Worm (Caenorhabditis elegans): Measurements from ENCODE around the gene F18E2.15.

The F18E2.15 gene

ce11 chrV:12795927-12796326, 35.1 kb upstream of the F18E2.15 start:
- TF ChIP-seq hlh-11 (tag; optimal IDR thresholded peaks at IDR 0.05) = peak; percentile 34
- peak; percentile 38 for TF ChIP-seq dve-1 (tag; optimal IDR thresholded peaks at IDR 0.05; ENCODE audit: insufficient read depth)
- TF ChIP-seq fos-1 (tag; optimal IDR thresholded peaks at IDR 0.05) = no peak
- no peak for TF ChIP-seq vab-7 (GFP tag; IDR thresholded peaks at IDR 0.05)
- peak; percentile 29 for TF ChIP-seq nhr-28 (tag; optimal IDR thresholded peaks at IDR 0.05)
- no peak for TF ChIP-seq lin-1 (GFP tag; IDR thresholded peaks at IDR 0.05)
- TF ChIP-seq unc-39 (tag; optimal IDR thresholded peaks at IDR 0.05) = no peak
- TF ChIP-seq aly-2 (tag; optimal IDR thresholded peaks at IDR 0.05) = no peak

DNA sequence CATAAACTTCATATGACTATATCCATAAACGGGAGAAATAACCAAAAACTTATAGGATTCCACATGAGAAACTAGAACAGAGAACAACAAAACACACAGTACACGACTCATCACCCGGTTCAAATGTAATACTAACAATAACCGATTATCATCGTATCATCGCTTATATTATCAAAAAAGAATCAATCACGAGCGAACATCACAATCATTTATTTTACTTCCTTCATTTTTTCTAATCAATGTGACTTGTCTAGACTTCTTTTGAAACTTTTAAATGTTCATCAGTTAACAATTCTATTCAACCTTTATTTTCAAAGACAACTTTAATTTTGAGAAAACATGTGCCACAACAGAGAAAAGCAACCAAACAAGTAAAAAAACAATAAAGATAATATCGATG, 34.4 kb upstream of the F18E2.15 start, which contains the start of gene ugt-4:
ugt-4 (minus strand) TSS at position 141 of the 400 bp plus-strand sequence.
- TF ChIP-seq dmd-6 (GFP tag; IDR thresholded peaks at IDR 0.05) (peak; percentile 61; the same call in 1 of the 2 replicates), daf-16 (GFP tag; optimal IDR thresholded peaks at IDR 0.05) (no peak), daf-16 (tag; optimal IDR thresholded peaks at IDR 0.05) (peak; percentile 35), nhr-10 (tag; optimal IDR thresholded peaks at IDR 0.05) (no peak), dve-1 (tag; optimal IDR thresholded peaks at IDR 0.05; ENCODE audit: insufficient read depth) (peak; percentile 67), php-3 (GFP tag; IDR thresholded peaks at IDR 0.05) (0 out of 2 replicates have a peak, but pooled peaks have one; percentile 6), R02D3.7 (tag; optimal IDR thresholded peaks at IDR 0.05) (no peak), hlh-11 (tag; optimal IDR thresholded peaks at IDR 0.05) (peak; percentile 65), T20F7.1 (GFP tag; optimal IDR thresholded peaks at IDR 0.05) (peak; percentile 52), nhr-28 (tag; optimal IDR thresholded peaks at IDR 0.05) (peak; percentile 75), attf-4 (tag; optimal IDR thresholded peaks at IDR 0.05) (no peak), unc-62 (GFP tag; optimal IDR thresholded peaks at IDR 0.05 in 1 of 2) (peak in 1 of 2 experiments; percentile 80), unc-62 (tag; optimal IDR thresholded peaks at IDR 0.05) (no peak), nhr-77 (tag; optimal IDR thresholded peaks at IDR 0.05) (peak; percentile 53), hlh-30 (tag; optimal IDR thresholded peaks at IDR 0.05; ENCODE audit: insufficient read depth) (peak; percentile 65), ZK546.5 (tag; optimal IDR thresholded peaks at IDR 0.05) (no peak), pqm-1 (tag; optimal IDR thresholded peaks at IDR 0.05) (peak; percentile 49)

DNA sequence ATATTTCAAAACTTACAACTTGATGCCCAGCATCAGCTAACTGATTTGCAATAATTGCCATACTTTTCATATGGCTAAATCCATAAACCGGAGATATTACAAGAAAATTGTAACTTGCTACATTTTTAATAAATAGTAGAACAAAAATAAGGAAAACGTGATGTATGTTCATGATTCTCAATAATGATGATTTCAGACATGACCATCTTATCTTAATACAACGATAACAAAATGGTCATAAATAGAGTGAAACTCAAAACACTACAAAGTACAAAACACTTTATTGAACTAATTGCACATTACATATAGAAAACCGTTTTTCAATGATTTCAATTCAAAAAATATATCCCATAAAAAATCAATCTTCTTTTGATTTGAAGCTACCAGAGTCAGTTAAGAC, 31.9 kb upstream of the F18E2.15 start, which contains the start of gene ugt-5:
ugt-5 (minus strand) TSS at position 214 of the 400 bp plus-strand sequence.
- TF ChIP-seq hlh-11 (tag; optimal IDR thresholded peaks at IDR 0.05) (peak; percentile 20), mes-2 (tag; optimal IDR thresholded peaks at IDR 0.05; ENCODE audit: poor library complexity, severe bottlenecking) (no peak), zag-1 (tag; optimal IDR thresholded peaks at IDR 0.05) (no peak), daf-16 (GFP tag; optimal IDR thresholded peaks at IDR 0.05) (no peak), daf-16 (tag; optimal IDR thresholded peaks at IDR 0.05) (peak; percentile 82), nhr-11 (tag; optimal IDR thresholded peaks at IDR 0.05) (no peak), mep-1 (tag; optimal IDR thresholded peaks at IDR 0.05) (no peak), nhr-42 (GFP tag; IDR thresholded peaks at IDR 0.05) (no peak), daf-8 (GFP tag; IDR thresholded peaks at IDR 0.05) (no peak), lin-38 (GFP tag; IDR thresholded peaks at IDR 0.05) (no peak), nhr-28 (tag; optimal IDR thresholded peaks at IDR 0.05) (peak; percentile 76), hlh-30 (tag; optimal IDR thresholded peaks at IDR 0.05; ENCODE audit: insufficient read depth) (peak; percentile 44), R02D3.7 (tag; optimal IDR thresholded peaks at IDR 0.05) (no peak), Y48G9A.11 (GFP tag; IDR thresholded peaks at IDR 0.05) (no peak), ces-1 (GFP tag; optimal IDR thresholded peaks at IDR 0.05) (no peak), nhr-41 (GFP tag; IDR thresholded peaks at IDR 0.05) (no peak), pqm-1 (tag; optimal IDR thresholded peaks at IDR 0.05) (peak; percentile 24), dve-1 (tag; optimal IDR thresholded peaks at IDR 0.05; ENCODE audit: insufficient read depth) (peak; percentile 34), nhr-77 (tag; optimal IDR thresholded peaks at IDR 0.05) (peak; percentile 18)

ce11 chrV:12790188-12790587, 29.4 kb upstream of the F18E2.15 start, which contains the start of gene srbc-43:
Gene srbc-43 (minus strand): TSS chrV:12790518.
- TF ChIP-seq aha-1 (tag) = peak; percentile 93
- no peak for TF ChIP-seq F44E2.7 (GFP tag; IDR thresholded peaks at IDR 0.05)
- TF ChIP-seq daf-12 (tag; optimal IDR thresholded peaks at IDR 0.05) = no peak
- TF ChIP-seq ztf-7 (tag; optimal IDR thresholded peaks at IDR 0.05) = no peak
